Fruit fly (Drosophila melanogaster): Measurements from ENCODE around the gene Cox10.

The Cox10 gene

DNA sequence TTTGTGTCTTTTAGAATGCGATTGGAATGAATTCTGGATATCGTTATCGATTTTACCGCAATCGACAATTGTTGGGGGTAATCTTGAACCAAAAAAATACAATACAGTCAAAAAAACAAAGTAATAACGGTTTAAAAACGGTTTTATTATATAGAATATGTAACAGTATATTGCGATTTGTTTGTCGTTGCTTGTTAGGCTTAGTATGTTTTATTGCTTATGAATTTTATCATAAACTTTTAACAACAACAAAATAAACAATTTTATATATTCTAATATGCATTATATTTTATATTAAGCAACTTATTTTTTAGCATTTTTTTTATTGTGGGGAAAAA lies 31.5 kb upstream of the Cox10 start, which contains the start of gene CYLD (continued):
- TF ChIP-seq Adf1 (GFP tag; IDR thresholded peaks at IDR 0.05) (peak; percentile 40; the same call in 1 of the 2 replicates), PHDP (tag; optimal IDR thresholded peaks at IDR 0.05) (peak; percentile 85), Neu2 (GFP tag; optimal IDR thresholded peaks at IDR 0.05; ENCODE audit: borderline replicate concordance) (no peak), Hr39 (optimal IDR thresholded peaks at IDR 0.05) (no peak), CG12391 (tag; optimal IDR thresholded peaks at IDR 0.05) (peak; percentile 87), Hmx (GFP tag; optimal IDR thresholded peaks at IDR 0.05) (peak; percentile 32), HLH54F (GFP tag; optimal IDR thresholded peaks at IDR 0.05) (no peak), row (GFP tag; IDR thresholded peaks at IDR 0.05) (peak; percentile 77), CG11695 (GFP tag; IDR thresholded peaks at IDR 0.05) (peak; percentile 75), odd (GFP tag; optimal IDR thresholded peaks at IDR 0.05) (peak; percentile 70), zf30C (GFP tag; optimal IDR thresholded peaks at IDR 0.05) (peak; percentile 86), Ada2b (GFP tag; IDR thresholded peaks at IDR 0.05) (peak; percentile 40; the same call in 1 of the 2 replicates), CG9609 (GFP tag; optimal IDR thresholded peaks at IDR 0.05) (no peak), ind (GFP tag; optimal IDR thresholded peaks at IDR 0.05) (peak; percentile 58), sug (tag; optimal IDR thresholded peaks at IDR 0.05) (peak; percentile 49), br (optimal IDR thresholded peaks at IDR 0.05) (no peak), D (optimal IDR thresholded peaks at IDR 0.05) (no peak), D (GFP tag; optimal IDR thresholded peaks at IDR 0.05) (peak; percentile 29), CG15011 (GFP tag; optimal IDR thresholded peaks at IDR 0.05) (peak; percentile 16), sc (optimal IDR thresholded peaks at IDR 0.05) (no peak), sc (GFP tag; optimal IDR thresholded peaks at IDR 0.05) (peak; percentile 13), CG10321 (GFP tag; IDR thresholded peaks at IDR 0.05) (no peak), sisA (GFP tag; IDR thresholded peaks at IDR 0.05) (no peak), Taf1 (GFP tag; IDR thresholded peaks at IDR 0.05) (no peak), CG16779 (GFP tag; IDR thresholded peaks at IDR 0.05) (no peak), Oli (tag; optimal IDR thresholded peaks at IDR 0.05) (peak; percentile 59), CG18764 (GFP tag; optimal IDR thresholded peaks at IDR 0.05) (peak; percentile 42), CG9932 (GFP tag; IDR thresholded peaks at IDR 0.05) (no peak), sens (GFP tag) (peak; percentile 96), caup (GFP tag; optimal IDR thresholded peaks at IDR 0.05; ENCODE audit: severe bottlenecking) (no peak), CG10654 (GFP tag; optimal IDR thresholded peaks at IDR 0.05) (peak; percentile 61), E2f1 (GFP tag; IDR thresholded peaks at IDR 0.05) (peak; percentile 51; the same call in 1 of the 2 replicates), bowl (GFP tag; IDR thresholded peaks at IDR 0.05) (no peak; the same call in 1 of the 2 replicates), CG10431 (GFP tag; optimal IDR thresholded peaks at IDR 0.05) (peak; percentile 13), CG32532 (GFP tag; IDR thresholded peaks at IDR 0.05) (peak; percentile 84; the same call in 1 of the 2 replicates), Oaz (GFP tag; IDR thresholded peaks at IDR 0.05) (no peak), pita (GFP tag; optimal IDR thresholded peaks at IDR 0.05) (no peak), cato (GFP tag; optimal IDR thresholded peaks at IDR 0.05; ENCODE audit: borderline replicate concordance) (peak; percentile 19), CG7839 (tag; optimal IDR thresholded peaks at IDR 0.05) (peak; percentile 80), jing (GFP tag; optimal IDR thresholded peaks at IDR 0.05) (no peak), Nf-YB (GFP tag; optimal IDR thresholded peaks at IDR 0.05) (peak; percentile 66), Bteb2 (GFP tag; optimal IDR thresholded peaks at IDR 0.05) (peak; percentile 24), CG6654 (GFP tag; optimal IDR thresholded peaks at IDR 0.05) (no peak), HHEX (GFP tag; optimal IDR thresholded peaks at IDR 0.05) (peak; percentile 33), dpn (GFP tag; optimal IDR thresholded peaks at IDR 0.05) (peak; percentile 24 to 73), ase (GFP tag; IDR thresholded peaks at IDR 0.05) (no peak; the same call in 2 of the 3 replicates), CG14441 (GFP tag; IDR thresholded peaks at IDR 0.05) (0 out of 2 replicates have a peak, but pooled peaks have one; percentile 39), pnt (GFP tag; optimal IDR thresholded peaks at IDR 0.05) (peak; percentile 2), CG15269 (tag; optimal IDR thresholded peaks at IDR 0.05) (peak; percentile 81), phol (tag; optimal IDR thresholded peaks at IDR 0.05) (peak; percentile 77), CG4820 (GFP tag; optimal IDR thresholded peaks at IDR 0.05) (peak; percentile 60), Fer3 (tag; optimal IDR thresholded peaks at IDR 0.05) (peak; percentile 75), CG15696 (tag; optimal IDR thresholded peaks at IDR 0.05) (peak; percentile 49)

Data from whole organism, embryonic.